Fruit fly (Drosophila melanogaster) whole organism, embryonic: ENCODE measurements around the gene CG12783.
A peak's percentile ranks its signal among the peaks of the same experiment; 100 is the strongest.

Source experiments
- Aef1 ChIP-seq: fragments of 200-800 bp; sonication (Bioruptor generic); IDR thresholded peaks from 3 replicates; pipeline ENCODE4 v1.3.6; 2022; ENCODE audit warnings: missing biosample characterization, missing genetic modification characterization
- B-H1 ChIP-seq: fragments of 200-800 bp; sonication (Bioruptor generic); IDR thresholded peaks from 3 replicates; pipeline ENCODE4 v1.3.6; 2022; ENCODE audit warnings: missing biosample characterization, missing genetic modification characterization
- BEAF-32 ChIP-seq: fragments of 200-800 bp; sonication (Bioruptor generic); optimal IDR thresholded peaks from 3 replicates; lab custom pipeline; 2017; ENCODE audit warnings: missing biosample characterization, missing genetic modification characterization, mild to moderate bottlenecking, moderate library complexity, missing genetic modification reagents
- CG10654 ChIP-seq: fragments of 200-800 bp; sonication (Bioruptor generic); optimal IDR thresholded peaks from 2 replicates; lab custom pipeline; 2016; ENCODE audit warnings: missing biosample characterization, missing genetic modification characterization
- CG12659 ChIP-seq: fragments of 200-800 bp; sonication (Bioruptor generic); optimal IDR thresholded peaks from 3 replicates; lab custom pipeline; 2017; ENCODE audit warnings: mild to moderate bottlenecking, missing biosample characterization, missing genetic modification reagents, missing genetic modification characterization
- CG14441 ChIP-seq: fragments of 200-800 bp; sonication (Bioruptor generic); IDR thresholded peaks from 2 replicates; pipeline ENCODE4 v1.3.6; 2022; ENCODE audit warnings: missing biosample characterization, missing genetic modification characterization
- CG15696 ChIP-seq: fragments of 200-800 bp; sonication (Bioruptor generic); optimal IDR thresholded peaks from 2 replicates; lab custom pipeline; 2019; ENCODE audit warnings: missing biosample characterization, mild to moderate bottlenecking, missing genetic modification characterization, moderate library complexity
- CG1603 ChIP-seq: fragments of 200-800 bp; sonication (Bioruptor generic); optimal IDR thresholded peaks from 2 replicates; lab custom pipeline; 2019; ENCODE audit warnings: missing biosample characterization, mild to moderate bottlenecking, missing genetic modification characterization, moderate library complexity
- CG16813 ChIP-seq: fragments of 200-800 bp; sonication (Bioruptor generic); IDR thresholded peaks from 3 replicates; pipeline ENCODE4 v1.3.6; 2022; ENCODE audit warnings: missing biosample characterization, missing genetic modification characterization; ENCODE audit not compliant: partially characterized antibody
- CG17361 ChIP-seq: fragments of 200-800 bp; sonication (Bioruptor generic); IDR thresholded peaks from 3 replicates; pipeline ENCODE4 v1.3.6; 2022; ENCODE audit warnings: missing biosample characterization, missing genetic modification characterization
- CG18011 ChIP-seq: fragments of 200-800 bp; sonication (Bioruptor generic); optimal IDR thresholded peaks from 2 replicates; lab custom pipeline; 2017; ENCODE audit warnings: missing biosample characterization, missing genetic modification characterization, mild to moderate bottlenecking, moderate library complexity, missing genotype
- CG1832 ChIP-seq: fragments of 200-800 bp; sonication (Bioruptor generic); optimal IDR thresholded peaks from 2 replicates; lab custom pipeline; 2017; ENCODE audit warnings: missing biosample characterization, mild to moderate bottlenecking, missing genetic modification characterization, inconsistent platforms
- CG18619 ChIP-seq: fragments of 200-800 bp; sonication (Bioruptor generic); optimal IDR thresholded peaks from 3 replicates; lab custom pipeline; 2017; ENCODE audit warnings: missing biosample characterization, mild to moderate bottlenecking, missing genetic modification characterization
- CG2202 ChIP-seq: fragments of 200-800 bp; sonication (Bioruptor generic); optimal IDR thresholded peaks from 2 replicates; lab custom pipeline; 2018; ENCODE audit warnings: missing biosample characterization, mild to moderate bottlenecking, missing genetic modification characterization
- CG2678 ChIP-seq: fragments of 200-800 bp; sonication (Bioruptor generic); optimal IDR thresholded peaks from 3 replicates; lab custom pipeline; 2019; ENCODE audit warnings: missing biosample characterization, mild to moderate bottlenecking, missing genetic modification characterization, moderate library complexity
- CG2875 ChIP-seq: fragments of 200-800 bp; sonication (Bioruptor generic); optimal IDR thresholded peaks from 2 replicates; lab custom pipeline; 2017; ENCODE audit warnings: missing biosample characterization, mild to moderate bottlenecking, missing genetic modification characterization, missing genetic modification reagents
- CG2889 ChIP-seq: fragments of 200-800 bp; sonication (Bioruptor generic); IDR thresholded peaks from 3 replicates; pipeline ENCODE4 v1.3.6; 2022; ENCODE audit warnings: missing biosample characterization, missing genetic modification characterization
- CG3163 ChIP-seq: fragments of 200-800 bp; sonication (Bioruptor generic); optimal IDR thresholded peaks from 3 replicates; lab custom pipeline; 2016; ENCODE audit warnings: missing biosample characterization, missing genetic modification characterization
- CG33557 ChIP-seq: fragments of 200-800 bp; sonication (Bioruptor generic); optimal IDR thresholded peaks from 2 replicates; lab custom pipeline; 2019; ENCODE audit warnings: missing biosample characterization, mild to moderate bottlenecking, missing genetic modification characterization, moderate library complexity
- CG3726 ChIP-seq: fragments of 200-800 bp; sonication (Bioruptor generic); IDR thresholded peaks from 3 replicates; pipeline ENCODE4, ENCODE4 v1.3.6; 2022; ENCODE audit warnings: missing biosample characterization, missing genetic modification characterization
- CG7839 ChIP-seq: fragments of 200-800 bp; sonication (Bioruptor generic); optimal IDR thresholded peaks from 3 replicates; lab custom pipeline; 2018; ENCODE audit warnings: missing biosample characterization, mild to moderate bottlenecking, missing genetic modification characterization, moderate library complexity
- CG8765 ChIP-seq: fragments of 200-800 bp; sonication (Bioruptor generic); IDR thresholded peaks from 2 replicates; pipeline ENCODE4 v1.3.6; 2022; ENCODE audit warnings: missing biosample characterization, missing genetic modification characterization
- CG9215 ChIP-seq: fragments of 200-800 bp; sonication (Bioruptor generic); IDR thresholded peaks from 2 replicates; pipeline ENCODE4 v1.3.6; 2022; ENCODE audit warnings: missing biosample characterization, missing genetic modification characterization
- CG9932 ChIP-seq: fragments of 200-800 bp; sonication (Bioruptor generic); IDR thresholded peaks from 2 replicates; pipeline ENCODE4 v1.3.6; 2022; ENCODE audit warnings: missing biosample characterization, missing genetic modification characterization
- Chrac-16 ChIP-seq: fragments of 200-800 bp; sonication (Bioruptor generic); optimal IDR thresholded peaks from 3 replicates; lab custom pipeline; 2016; ENCODE audit warnings: missing biosample characterization, missing genetic modification characterization
- Dp ChIP-seq: fragments of 200-800 bp; sonication (Bioruptor generic); optimal IDR thresholded peaks from 2 replicates; lab custom pipeline; 2018; ENCODE audit warnings: missing biosample characterization, mild to moderate bottlenecking, missing genetic modification characterization, moderate library complexity
- Dref ChIP-seq: fragments of 200-800 bp; sonication (Bioruptor generic); IDR thresholded peaks from 2 replicates; pipeline ENCODE4 v1.3.6; 2022; ENCODE audit warnings: missing biosample characterization, missing genetic modification characterization
- E2f2 ChIP-seq: fragments of 200-800 bp; sonication (Bioruptor generic); IDR thresholded peaks from 2 replicates; pipeline ENCODE4 v1.3.6; 2022; ENCODE audit warnings: missing biosample characterization, missing genetic modification characterization
- Hr39 ChIP-seq: fragments of >200 bp; optimal IDR thresholded peaks from 2 replicates; lab custom pipeline; 2017
- Hsf ChIP-seq: fragments of 200-800 bp; sonication (Bioruptor generic); optimal IDR thresholded peaks from 3 replicates; lab custom pipeline; 2016; ENCODE audit warnings: missing biosample characterization, missing genetic modification characterization
- Jarid2 ChIP-seq: fragments of 200-800 bp; sonication (Bioruptor generic); optimal IDR thresholded peaks from 3 replicates; lab custom pipeline; 2017; ENCODE audit warnings: mild to moderate bottlenecking, missing biosample characterization, missing genetic modification reagents, missing genetic modification characterization
- Neu2 ChIP-seq: fragments of 200-800 bp; sonication (Bioruptor generic); optimal IDR thresholded peaks from 3 replicates; lab custom pipeline; 2016; ENCODE audit warnings: missing biosample characterization, missing genetic modification characterization, borderline replicate concordance
- Nf-YB ChIP-seq: fragments of 200-800 bp; sonication (Bioruptor generic); optimal IDR thresholded peaks from 3 replicates; lab custom pipeline; 2019; ENCODE audit warnings: missing biosample characterization, mild to moderate bottlenecking, missing genetic modification characterization, moderate library complexity
- Sry-β ChIP-seq: fragments of 200-800 bp; sonication (Bioruptor generic); optimal IDR thresholded peaks from 2 replicates; lab custom pipeline; 2018; ENCODE audit warnings: missing biosample characterization, mild to moderate bottlenecking, missing genetic modification characterization, moderate library complexity
- ab ChIP-seq: fragments of 200-800 bp; sonication (Bioruptor generic); optimal IDR thresholded peaks from 2 replicates; lab custom pipeline; 2016; ENCODE audit warnings: missing biosample characterization, missing genetic modification characterization
- abd-A ChIP-seq: fragments of 200-800 bp; sonication (Bioruptor generic); optimal IDR thresholded peaks from 3 replicates; lab custom pipeline; 2019; ENCODE audit warnings: missing biosample characterization, mild to moderate bottlenecking, missing genetic modification characterization, moderate library complexity
- amos ChIP-seq: fragments of 200-800 bp; sonication (Bioruptor generic); IDR thresholded peaks from 2 replicates; pipeline ENCODE4 v1.3.6; 2022; ENCODE audit warnings: missing biosample characterization, missing genetic modification characterization; ENCODE audit not compliant: partially characterized antibody
- ato ChIP-seq: fragments of 200-800 bp; sonication (Bioruptor generic); IDR thresholded peaks from 2 replicates; pipeline ENCODE4 v1.3.6; 2022; ENCODE audit warnings: missing biosample characterization, missing genetic modification characterization; ENCODE audit not compliant: partially characterized antibody
- cg ChIP-seq: fragments of 200-800 bp; sonication (Bioruptor generic); optimal IDR thresholded peaks from 3 replicates; lab custom pipeline; 2019; ENCODE audit warnings: missing biosample characterization, mild to moderate bottlenecking, missing genetic modification characterization, moderate library complexity
- dm ChIP-seq: fragments of 200-800 bp; sonication (Bioruptor generic); optimal IDR thresholded peaks from 3 replicates; lab custom pipeline; 2016; ENCODE audit warnings: missing biosample characterization, missing genetic modification characterization
- fd3F ChIP-seq: fragments of 200-800 bp; sonication (Bioruptor generic); optimal IDR thresholded peaks from 2 replicates; lab custom pipeline; 2018; ENCODE audit warnings: missing biosample characterization, mild to moderate bottlenecking, missing genetic modification characterization, moderate library complexity
- grau ChIP-seq: fragments of 200-800 bp; optimal IDR thresholded peaks from 3 replicates; lab custom pipeline; 2019; ENCODE audit warnings: missing biosample characterization, mild to moderate bottlenecking, missing genetic modification characterization, moderate library complexity
- h ChIP-seq: fragments of >200 bp; optimal IDR thresholded peaks from 2 replicates; lab custom pipeline; 2017
- insv ChIP-seq, 2 experiments: fragments of 200-800 bp; sonication (Bioruptor generic); optimal IDR thresholded peaks; 3 replicates each; lab custom pipeline; 2016 to 2018; ENCODE audit warnings: missing biosample characterization in 2 of 2, missing genetic modification characterization in 2 of 2
- lab ChIP-seq: fragments of 200-800 bp; sonication (Bioruptor generic); optimal IDR thresholded peaks from 3 replicates; lab custom pipeline; 2017; ENCODE audit warnings: missing biosample characterization, missing genetic modification characterization, mild to moderate bottlenecking, moderate library complexity, missing genetic modification reagents
- mam ChIP-seq: fragments of 200-800 bp; sonication (Bioruptor generic); optimal IDR thresholded peaks from 3 replicates; lab custom pipeline; 2016; ENCODE audit warnings: missing biosample characterization, missing genetic modification characterization
- nau ChIP-seq: fragments of 200-800 bp; sonication (Bioruptor generic); optimal IDR thresholded peaks from 3 replicates; lab custom pipeline; 2017; ENCODE audit warnings: missing biosample characterization, mild to moderate bottlenecking, missing genetic modification characterization, missing genetic modification reagents
- nerfin-2 ChIP-seq: fragments of 200-800 bp; sonication (Bioruptor generic); IDR thresholded peaks from 2 replicates; pipeline ENCODE4 v1.3.6; 2022; ENCODE audit warnings: missing biosample characterization, missing genetic modification characterization; ENCODE audit not compliant: partially characterized antibody
- pum ChIP-seq: fragments of 200-800 bp; sonication (Bioruptor generic); optimal IDR thresholded peaks from 2 replicates; lab custom pipeline; 2016; ENCODE audit warnings: missing biosample characterization, missing genetic modification characterization
- pzg ChIP-seq: fragments of 200-800 bp; sonication (Bioruptor generic); optimal IDR thresholded peaks from 3 replicates; lab custom pipeline; 2018; ENCODE audit warnings: missing biosample characterization, mild to moderate bottlenecking, missing genetic modification characterization, moderate library complexity
- salm ChIP-seq: fragments of 200-800 bp; sonication (Bioruptor generic); optimal IDR thresholded peaks from 2 replicates; lab custom pipeline; 2018; ENCODE audit warnings: missing biosample characterization, mild to moderate bottlenecking, missing genetic modification characterization
- wdn ChIP-seq: fragments of 200-800 bp; sonication (Bioruptor generic); IDR thresholded peaks from 2 replicates; pipeline ENCODE4 v1.3.6; 2022; ENCODE audit warnings: missing biosample characterization, missing genetic modification characterization

Gene CG12783

dm6 chr3R:16647716-16648016 lies 34.5 kb upstream of the CG12783 start:
- no peak for TF ChIP-seq CG8765 (GFP tag; lab: Robert Waterston, UW)
- no peak for TF ChIP-seq CG33557 (GFP tag; lab: Kevin White, UChicago)
- TF ChIP-seq salm (tag; lab: Kevin White, UChicago), result no peak
- TF ChIP-seq dm (GFP tag; lab: Kevin White, UChicago), result peak; percentile 90
- no peak for TF ChIP-seq CG12659 (GFP tag; lab: Kevin White, UChicago)
- no peak for TF ChIP-seq Dref
- TF ChIP-seq CG14441, result no peak
- no peak for TF ChIP-seq Hr39 (lab: Kevin White, UChicago)
- no peak for TF ChIP-seq abd-A (tag; lab: Kevin White, UChicago)
- no peak for TF ChIP-seq Aef1
- 0 out of 2 replicates have a peak, but pooled peaks have one; percentile 44 for TF ChIP-seq E2f2 (GFP tag; lab: Robert Waterston, UW)
- no peak for TF ChIP-seq lab (GFP tag; lab: Kevin White, UChicago)
- no peak for TF ChIP-seq grau
- no peak for TF ChIP-seq Sry-β (GFP tag; lab: Kevin White, UChicago)
- no peak for TF ChIP-seq Jarid2 (GFP tag; lab: Kevin White, UChicago)
- peak; percentile 51 for TF ChIP-seq BEAF-32 (GFP tag; lab: Kevin White, UChicago)
- no peak for TF ChIP-seq nau (GFP tag; lab: Kevin White, UChicago)
- TF ChIP-seq wdn (GFP tag; lab: Robert Waterston, UW), result no peak
- TF ChIP-seq Chrac-16 (GFP tag; lab: Kevin White, UChicago), result no peak
- no peak for TF ChIP-seq CG1832 (GFP tag; lab: Kevin White, UChicago)
- TF ChIP-seq CG2889 (GFP tag; lab: Robert Waterston, UW), result no peak
- TF ChIP-seq Nf-YB (GFP tag; lab: Kevin White, UChicago), result no peak
- TF ChIP-seq CG7839 (tag; lab: Kevin White, UChicago), result no peak
- TF ChIP-seq CG9215 (GFP tag; lab: Robert Waterston, UW), result no peak
- peak; percentile 42 for TF ChIP-seq CG3163 (GFP tag; lab: Kevin White, UChicago)
- no peak for TF ChIP-seq CG9932 (GFP tag; lab: Robert Waterston, UW)
- no peak for TF ChIP-seq h (lab: Kevin White, UChicago)
- TF ChIP-seq ab (GFP tag; lab: Kevin White, UChicago), result no peak
- TF ChIP-seq CG17361 (GFP tag; lab: Robert Waterston, UW), result no peak
- TF ChIP-seq insv (GFP tag; optimal IDR thresholded peaks at IDR 0.05; lab: Kevin White, UChicago), result no peak
- no peak for TF ChIP-seq fd3F (GFP tag; lab: Kevin White, UChicago)
- peak; percentile 4; the same call in 1 of the 2 replicates for TF ChIP-seq nerfin-2 (GFP tag; lab: Robert Waterston, UW)
- no peak for TF ChIP-seq CG18619 (GFP tag; lab: Kevin White, UChicago)
- no peak for TF ChIP-seq CG15696 (tag; lab: Kevin White, UChicago)
- 0 out of 3 replicates have a peak, but pooled peaks have one; percentile 45 for TF ChIP-seq CG16813 (GFP tag; lab: Robert Waterston, UW)
- TF ChIP-seq B-H1 (GFP tag; lab: Robert Waterston, UW), result no peak
- TF ChIP-seq Dp, result peak; percentile 39
- no peak for TF ChIP-seq CG18011 (GFP tag; lab: Kevin White, UChicago)
- no peak for TF ChIP-seq CG1603 (tag; lab: Kevin White, UChicago)
- TF ChIP-seq mam, result no peak
- no peak for TF ChIP-seq CG2678 (tag; lab: Kevin White, UChicago)
- TF ChIP-seq pum (GFP tag; lab: Kevin White, UChicago), result no peak
- TF ChIP-seq CG2202 (tag; lab: Kevin White, UChicago), result no peak
- no peak for TF ChIP-seq ato (GFP tag; lab: Robert Waterston, UW)
- TF ChIP-seq CG2875 (GFP tag; lab: Kevin White, UChicago), result no peak
- no peak for TF ChIP-seq CG3726 (GFP tag; lab: Robert Waterston, UW)
- TF ChIP-seq cg (GFP tag; lab: Kevin White, UChicago), result no peak
- TF ChIP-seq amos (GFP tag; lab: Robert Waterston, UW), result no peak
- no peak for TF ChIP-seq Hsf (GFP tag; lab: Kevin White, UChicago)
- TF ChIP-seq pzg (GFP tag; lab: Kevin White, UChicago), result peak; percentile 1
- TF ChIP-seq CG10654 (GFP tag; lab: Kevin White, UChicago), result no peak
- no peak for TF ChIP-seq Neu2 (GFP tag; lab: Kevin White, UChicago)
